Worm (Caenorhabditis elegans): ENCODE results near the gene C15F1.8.

Gene C15F1.8

ce11 chrII:6951250-6951806 is 26.3 kb downstream of the C15F1.8 start, which contains the start of the genes malt-1 and ceh-38:
Gene malt-1, minus strand, starts transcription at chrII:6951300.
Gene ceh-38, plus strand, starts transcription at chrII:6951526.
- peak; percentile 89 for TF ChIP-seq arid-1 (GFP tag; conservative IDR thresholded peaks at IDR 0.05)
- no peak for TF ChIP-seq daf-8 (GFP tag; IDR thresholded peaks at IDR 0.05)
- peak; percentile 99 for TF ChIP-seq hlh-30 (tag; optimal IDR thresholded peaks at IDR 0.05; ENCODE audit: insufficient read depth)
- no peak for TF ChIP-seq tag-97 (GFP tag; IDR thresholded peaks at IDR 0.05)
- TF ChIP-seq D1046.2 (GFP tag; IDR thresholded peaks at IDR 0.05): no peak
- TF ChIP-seq fkh-10 (GFP tag; optimal IDR thresholded peaks at IDR 0.05): peak; percentile 97
- TF ChIP-seq mdl-1 (tag; optimal IDR thresholded peaks at IDR 0.05): peak; percentile 54 to 98
- TF ChIP-seq sdz-12 (GFP tag; optimal IDR thresholded peaks at IDR 0.05): no peak
- peak; percentile 96 for TF ChIP-seq hlh-11 (tag; optimal IDR thresholded peaks at IDR 0.05)
- peak; percentile 19 for TF ChIP-seq ceh-32 (tag; optimal IDR thresholded peaks at IDR 0.05; ENCODE audit: poor library complexity)
- no peak for TF ChIP-seq madf-5 (GFP tag; IDR thresholded peaks at IDR 0.05)
- TF ChIP-seq nhr-76 (tag; optimal IDR thresholded peaks at IDR 0.05): no peak
- TF ChIP-seq nhr-77 (tag; optimal IDR thresholded peaks at IDR 0.05): peak; percentile 93
- no peak for TF ChIP-seq unc-39 (tag; optimal IDR thresholded peaks at IDR 0.05)
- no peak for TF ChIP-seq ceh-28 (tag; optimal IDR thresholded peaks at IDR 0.05)
- 0 out of 2 replicates have a peak, but pooled peaks have one; percentile 50 for TF ChIP-seq saeg-2 (GFP tag; IDR thresholded peaks at IDR 0.05)
- no peak for TF ChIP-seq ceh-44 (GFP tag; IDR thresholded peaks at IDR 0.05)
- TF ChIP-seq nhr-42 (GFP tag; IDR thresholded peaks at IDR 0.05): 0 out of 2 replicates have a peak, but pooled peaks have one; percentile 45
- no peak for TF ChIP-seq nhr-237 (tag; optimal IDR thresholded peaks at IDR 0.05)
- TF ChIP-seq nhr-6 (tag; optimal IDR thresholded peaks at IDR 0.05): peak; percentile 95
- peak; percentile 98 for TF ChIP-seq nhr-11 (tag; optimal IDR thresholded peaks at IDR 0.05)
- no peak for TF ChIP-seq Y48G9A.11 (GFP tag; IDR thresholded peaks at IDR 0.05)
- no peak for TF ChIP-seq lim-7 (GFP tag; IDR thresholded peaks at IDR 0.05)
- no peak for TF ChIP-seq Y75B8A.6 (GFP tag; IDR thresholded peaks at IDR 0.05)
- peak; percentile 88 for TF ChIP-seq T26A8.4 (GFP tag; IDR thresholded peaks at IDR 0.05)
- no peak for TF ChIP-seq daf-12 (tag; optimal IDR thresholded peaks at IDR 0.05)
- peak; percentile 32 to 34 for TF ChIP-seq daf-16 (GFP tag; optimal IDR thresholded peaks at IDR 0.05)
- peak; percentile 90 for TF ChIP-seq daf-16 (tag; optimal IDR thresholded peaks at IDR 0.05)
- TF ChIP-seq ztf-7 (tag; optimal IDR thresholded peaks at IDR 0.05): peak; percentile 77
- peak; percentile 65 for TF ChIP-seq lin-39 (tag; optimal IDR thresholded peaks at IDR 0.05)
- peak; percentile 68 for TF ChIP-seq nhr-10 (tag; optimal IDR thresholded peaks at IDR 0.05)
- TF ChIP-seq Y5F2A.4 (GFP tag; optimal IDR thresholded peaks at IDR 0.05): no peak
- TF ChIP-seq fos-1 (tag; optimal IDR thresholded peaks at IDR 0.05): peak; percentile 43
- peak; percentile 77 for TF ChIP-seq vab-7 (GFP tag; IDR thresholded peaks at IDR 0.05)
- peak in 1 of 2 experiments; percentile 60 for TF ChIP-seq ZK546.5 (tag; optimal IDR thresholded peaks at IDR 0.05)
- TF ChIP-seq lin-38 (GFP tag; IDR thresholded peaks at IDR 0.05): peak; percentile 73
- TF ChIP-seq F10B5.3 (tag; optimal IDR thresholded peaks at IDR 0.05): peak; percentile 74
- TF ChIP-seq snpc-4 (tag; optimal IDR thresholded peaks at IDR 0.05): peak; percentile 72
- TF ChIP-seq mdt-29 (GFP tag; IDR thresholded peaks at IDR 0.05): 0 out of 2 replicates have a peak, but pooled peaks have one; percentile 31
- TF ChIP-seq nhr-48 (tag; optimal IDR thresholded peaks at IDR 0.05): peak; percentile 83
- peak; percentile 35 to 84 for TF ChIP-seq hif-1 (tag; optimal IDR thresholded peaks at IDR 0.05)
- peak; percentile 96 for TF ChIP-seq rbr-2 (tag; optimal IDR thresholded peaks at IDR 0.05)
- peak; percentile 95 for TF ChIP-seq mes-2 (tag; optimal IDR thresholded peaks at IDR 0.05; ENCODE audit: poor library complexity, severe bottlenecking)
- TF ChIP-seq aha-1 (tag): peak; percentile 92
- TF ChIP-seq unc-62 (GFP tag; optimal IDR thresholded peaks at IDR 0.05 in 1 of 2): peak in 1 of 2 experiments; percentile 100
- TF ChIP-seq unc-62 (tag; optimal IDR thresholded peaks at IDR 0.05): no peak
- TF ChIP-seq lsy-2 (tag; optimal IDR thresholded peaks at IDR 0.05): peak; percentile 94 to 97
- TF ChIP-seq mxl-3 (GFP tag; optimal IDR thresholded peaks at IDR 0.05): peak; percentile 93
- TF ChIP-seq ztf-11 (tag; optimal IDR thresholded peaks at IDR 0.05): no peak
- TF ChIP-seq lin-15B (tag; optimal IDR thresholded peaks at IDR 0.05): peak; percentile 27
- TF ChIP-seq pha-4 (GFP tag; IDR thresholded peaks at IDR 0.05): peak; percentile 64
- no peak for TF ChIP-seq pha-4 (tag; optimal IDR thresholded peaks at IDR 0.05)
